Worm (Caenorhabditis elegans) whole organism, young adult: ENCODE measurements around the gene wdfy-2.

Experiments used
- B0035.1 ChIP-seq: sonication (generic microtip); optimal IDR thresholded peaks from 2 replicates; lab custom pipeline; 2016; ENCODE audit warnings: missing genetic modification characterization, mild to moderate bottlenecking, missing compliant biosample characterization, missing genotype, missing genetic modification reagents
- C06A6.2 ChIP-seq: fragments of 200-800 bp; sonication (Bioruptor generic); conservative IDR thresholded peaks from 2 replicates; pipeline ENCODE4 v1.3.6; 2022; ENCODE audit warnings: missing genetic modification characterization, missing compliant biosample characterization
- F33H1.4 ChIP-seq: fragments of 200-800 bp; sonication (Bioruptor generic); IDR thresholded peaks from 2 replicates; pipeline ENCODE4 v1.3.6; 2022; ENCODE audit warnings: missing genetic modification reagents, missing genetic modification characterization, missing compliant biosample characterization
- F49E8.2 ChIP-seq: sonication (generic microtip); optimal IDR thresholded peaks from 3 replicates; lab custom pipeline; 2017; ENCODE audit warnings: missing genetic modification characterization, mild to moderate bottlenecking, missing compliant biosample characterization, antibody characterized with exemption, moderate library complexity; ENCODE audit not compliant: insufficient read depth
- F57C9.4 ChIP-seq: sonication (generic microtip); optimal IDR thresholded peaks from 2 replicates; lab custom pipeline; 2017; ENCODE audit warnings: mild to moderate bottlenecking, missing genetic modification characterization, missing compliant biosample characterization
- T26A5.8 ChIP-seq: sonication (generic microtip); optimal IDR thresholded peaks from 2 replicates; lab custom pipeline; 2016; ENCODE audit warnings: missing genetic modification characterization, missing compliant biosample characterization
- Y53F4B.3 ChIP-seq: fragments of 200-800 bp; sonication (Bioruptor generic); IDR thresholded peaks from 2 replicates; pipeline ENCODE4 v1.3.6; 2022; ENCODE audit warnings: missing genetic modification reagents, missing genetic modification characterization, missing compliant biosample characterization
- Y56A3A.18 ChIP-seq: fragments of 200-800 bp; sonication (Bioruptor generic); IDR thresholded peaks from 2 replicates; pipeline ENCODE4 v1.3.6; 2022; ENCODE audit warnings: missing genetic modification reagents, missing genetic modification characterization, missing compliant biosample characterization
- Y79H2A.3 ChIP-seq: fragments of 200-800 bp; sonication (Bioruptor generic); conservative IDR thresholded peaks from 2 replicates; pipeline ENCODE4 v1.3.6; 2022; ENCODE audit warnings: missing genetic modification reagents, missing genetic modification characterization, missing compliant biosample characterization
- ama-1 ChIP-seq, 3 experiments: fragments of 150-350 bp in 1 of 3; sonication (generic microtip) in 2 of 3; optimal IDR thresholded peaks; 2 replicates each; lab custom pipeline; 2014 to 2018; ENCODE audit warnings: missing biosample characterization in 2 of 3, missing genetic modification characterization in 2 of 3, missing genetic modification reagents in 2 of 3
- cebp-1 ChIP-seq, 2 experiments: fragments of 200-800 bp in 1 of 2; sonication (Bioruptor generic) in 1 of 2; sonication (generic microtip) in 1 of 2; IDR thresholded peaks in 1 of 2; optimal IDR thresholded peaks in 1 of 2; 2 replicates each; pipeline versions ENCODE4 v1.3.6 to Lab custom; 2017 to 2022; ENCODE audit warnings: missing compliant biosample characterization in 2 of 2, missing genetic modification characterization in 2 of 2, mild to moderate bottlenecking in 1 of 2, missing genetic modification reagents in 1 of 2, moderate library complexity in 1 of 2
- ceh-100 ChIP-seq: fragments of 200-800 bp; sonication (Bioruptor generic); IDR thresholded peaks from 2 replicates; pipeline ENCODE4 v1.3.6; 2022; ENCODE audit warnings: missing genetic modification reagents, missing genetic modification characterization, missing compliant biosample characterization
- chd-7 ChIP-seq: sonication (generic microtip); optimal IDR thresholded peaks from 2 replicates; lab custom pipeline; 2016; ENCODE audit warnings: mild to moderate bottlenecking, missing genetic modification characterization, moderate library complexity, missing compliant biosample characterization
- dox-1 ChIP-seq: fragments of 200-800 bp; sonication (Bioruptor generic); IDR thresholded peaks from 2 replicates; pipeline ENCODE4 v1.3.6; 2022; ENCODE audit warnings: missing genetic modification reagents, missing genetic modification characterization, missing compliant biosample characterization
- ekl-4 ChIP-seq: fragments of 200-800 bp; sonication (Bioruptor generic); IDR thresholded peaks from 2 replicates; pipeline ENCODE4 v1.3.6; 2022; ENCODE audit warnings: missing genetic modification reagents, missing genetic modification characterization, missing compliant biosample characterization
- fkh-3 ChIP-seq: sonication (generic microtip); optimal IDR thresholded peaks from 2 replicates; lab custom pipeline; 2016; ENCODE audit warnings: mild to moderate bottlenecking, missing genetic modification characterization, missing compliant biosample characterization
- gei-17 ChIP-seq: fragments of 200-800 bp; sonication (Bioruptor generic); optimal IDR thresholded peaks from 2 replicates; lab custom pipeline; 2018; ENCODE audit warnings: mild to moderate bottlenecking, missing genetic modification characterization, missing compliant biosample characterization
- hlh-26 ChIP-seq: fragments of 200-800 bp; sonication (Bioruptor generic); conservative IDR thresholded peaks from 2 replicates; pipeline ENCODE4 v1.3.6; 2022; ENCODE audit warnings: missing genetic modification reagents, missing genetic modification characterization, missing compliant biosample characterization
- hmg-1.2 ChIP-seq: fragments of 200-800 bp; sonication (Bioruptor generic); IDR thresholded peaks from 2 replicates; pipeline ENCODE4 v1.3.6; 2022; ENCODE audit warnings: missing genetic modification reagents, missing genetic modification characterization, missing compliant biosample characterization
- hrde-1 ChIP-seq: sonication (generic microtip); optimal IDR thresholded peaks from 2 replicates; lab custom pipeline; 2016; ENCODE audit warnings: missing genetic modification characterization, mild to moderate bottlenecking, missing compliant biosample characterization, moderate library complexity, missing genotype, missing genetic modification reagents, borderline replicate concordance
- let-607 ChIP-seq, 2 experiments: fragments of 200-800 bp in 1 of 2; sonication (Bioruptor generic) in 1 of 2; sonication (generic microtip) in 1 of 2; optimal IDR thresholded peaks; 2 replicates each; lab custom pipeline; 2016 to 2018; ENCODE audit warnings: mild to moderate bottlenecking in 2 of 2, missing compliant biosample characterization in 2 of 2, missing genetic modification characterization in 2 of 2, moderate library complexity in 2 of 2, missing genotype in 1 of 2
- lin-40 ChIP-seq: sonication (generic microtip); optimal IDR thresholded peaks from 2 replicates; lab custom pipeline; 2016; ENCODE audit warnings: missing genetic modification characterization, mild to moderate bottlenecking, missing compliant biosample characterization, missing genotype, missing genetic modification reagents
- lir-1 ChIP-seq: fragments of 200-800 bp; sonication (Bioruptor generic); conservative IDR thresholded peaks from 2 replicates; pipeline ENCODE4 v1.3.6; 2022; ENCODE audit warnings: missing genetic modification reagents, missing genetic modification characterization, missing compliant biosample characterization
- mcd-1 ChIP-seq: fragments of 200-800 bp; sonication (Bioruptor generic); IDR thresholded peaks from 2 replicates; pipeline ENCODE4 v1.3.6; 2022; ENCODE audit warnings: missing genetic modification reagents, missing genetic modification characterization, missing compliant biosample characterization
- mxl-1 ChIP-seq: sonication (generic microtip); optimal IDR thresholded peaks from 2 replicates; lab custom pipeline; 2016; ENCODE audit warnings: missing genetic modification characterization, missing compliant biosample characterization
- nfya-1 ChIP-seq: sonication (generic microtip); optimal IDR thresholded peaks from 2 replicates; lab custom pipeline; 2017; ENCODE audit warnings: antibody characterized with exemption, missing compliant biosample characterization, missing genetic modification characterization, borderline replicate concordance; ENCODE audit not compliant: insufficient read depth
- nfyb-1 ChIP-seq: fragments of 200-800 bp; sonication (Bioruptor generic); IDR thresholded peaks from 2 replicates; pipeline ENCODE4 v1.3.6; 2022; ENCODE audit warnings: missing genetic modification reagents, missing genetic modification characterization, missing compliant biosample characterization
- nhr-80 ChIP-seq: sonication (generic microtip); optimal IDR thresholded peaks from 2 replicates; lab custom pipeline; 2016; ENCODE audit warnings: missing genetic modification characterization, missing compliant biosample characterization
- snpc-4 ChIP-seq, 5 experiments: fragments of 150-350 bp in 1 of 5; sonication (generic microtip) in 4 of 5; optimal IDR thresholded peaks; 2 replicates each; lab custom pipeline; 2014 to 2018; ENCODE audit warnings: missing genetic modification characterization in 5 of 5, missing biosample characterization in 3 of 5, antibody characterized with exemption in 2 of 5, mild to moderate bottlenecking in 2 of 5, missing compliant biosample characterization in 2 of 5, missing genotype in 2 of 5, moderate library complexity in 2 of 5, missing genetic modification reagents in 1 of 5
- tbp1 ChIP-seq: fragments of 200-800 bp; sonication (Bioruptor generic); optimal IDR thresholded peaks from 2 replicates; lab custom pipeline; 2018; ENCODE audit warnings: mild to moderate bottlenecking, missing genetic modification characterization, missing compliant biosample characterization
- tbx-9 ChIP-seq: sonication (generic microtip); optimal IDR thresholded peaks from 2 replicates; lab custom pipeline; 2016; ENCODE audit warnings: borderline replicate concordance, missing genetic modification characterization, inconsistent platforms, missing compliant biosample characterization
- tlf-1 ChIP-seq: fragments of 200-800 bp; sonication (Bioruptor generic); optimal IDR thresholded peaks from 2 replicates; lab custom pipeline; 2018; ENCODE audit warnings: mild to moderate bottlenecking, missing genetic modification characterization, missing compliant biosample characterization
- ztf-18 ChIP-seq: sonication (generic microtip); optimal IDR thresholded peaks from 2 replicates; lab custom pipeline; 2016; ENCODE audit warnings: missing genotype, mild to moderate bottlenecking, missing genetic modification characterization, missing compliant biosample characterization
- ztf-6 ChIP-seq: fragments of 200-800 bp; sonication (Bioruptor generic); IDR thresholded peaks from 2 replicates; pipeline ENCODE4 v1.3.6; 2022; ENCODE audit warnings: missing genetic modification reagents, missing genetic modification characterization, missing compliant biosample characterization

Gene wdfy-2

ce11 chrII:9322870-9323349 lies 3.2 kb downstream of the wdfy-2 start, which contains the start of gene rab-39:
Gene rab-39 (minus strand): TSS chrII:9322920.
- TF ChIP-seq F33H1.4 (GFP tag; lab: Robert Waterston, UW), result peak; percentile 74
- TF ChIP-seq Y56A3A.18 (GFP tag; lab: Robert Waterston, UW), result no peak

ce11 chrII:9323660-9324059 lies 4.0 kb downstream of the wdfy-2 start, which contains the start of gene egli-1:
Gene egli-1 (plus strand): TSS chrII:9323960.
- TF ChIP-seq ztf-18 (no peak), cebp-1 (GFP tag; IDR thresholded peaks at IDR 0.05; lab: Robert Waterston, UW) (no peak), cebp-1 (tag; optimal IDR thresholded peaks at IDR 0.05; lab: Kevin White, UChicago) (peak; percentile 66)

- no peak for TF ChIP-seq tbx-9 (tag; lab: Kevin White, UChicago)
- TF ChIP-seq cebp-1 (GFP tag; IDR thresholded peaks at IDR 0.05; lab: Robert Waterston, UW), result no peak
- TF ChIP-seq cebp-1 (tag; optimal IDR thresholded peaks at IDR 0.05; lab: Kevin White, UChicago), result peak; percentile 43
- peak; percentile 17 for TF ChIP-seq lin-40
Observed at ce11 chrII:9324824-9325351, 5.2 kb downstream of the wdfy-2 start, which contains the start of gene eat-3. Gene eat-3 (plus strand): TSS chrII:9324874.

ce11 chrII:9325555-9325954 lies 5.9 kb downstream of the wdfy-2 start:
- TF ChIP-seq nhr-80 (tag; lab: Kevin White, UChicago), result peak; percentile 80
- no peak for TF ChIP-seq F49E8.2 (tag; lab: Kevin White, UChicago)
- TF ChIP-seq dox-1 (GFP tag; lab: Robert Waterston, UW), result peak; percentile 47; the same call in 1 of the 2 replicates
- TF ChIP-seq T26A5.8, result no peak

ce11 chrII:9329474-9329873 lies 9.8 kb downstream of the wdfy-2 start, which contains the start of gene wbp-2:
Gene wbp-2 (plus strand): TSS chrII:9329774.
- TF ChIP-seq nfya-1 (tag; lab: Kevin White, UChicago) (no peak), hmg-1.2 (0 out of 2 replicates have a peak, but pooled peaks have one; percentile 7), nfyb-1 (no peak)

- TF ChIP-seq gei-17 (GFP tag; lab: Kevin White, UChicago), result no peak
- no peak for TF ChIP-seq hlh-26
- TF ChIP-seq B0035.1, result no peak
Observed at ce11 chrII:9331343-9331742, 11.7 kb downstream of the wdfy-2 start, which contains the start of gene eif-3.F. Gene eif-3.F (plus strand): TSS chrII:9331643.

ce11 chrII:9333034-9333433 lies 13.4 kb downstream of the wdfy-2 start:
- TF ChIP-seq C06A6.2 (GFP tag; lab: Robert Waterston, UW) (no peak), let-607 (tag; optimal IDR thresholded peaks at IDR 0.05; lab: Kevin White, UChicago) (no peak), fkh-3 (tag; lab: Kevin White, UChicago) (no peak), chd-7 (tag; lab: Kevin White, UChicago) (no peak), mxl-1 (tag; lab: Kevin White, UChicago) (no peak), snpc-4 (GFP tag; optimal IDR thresholded peaks at IDR 0.05; lab: Kevin White, UChicago) (peak; percentile 81), snpc-4 (tag; optimal IDR thresholded peaks at IDR 0.05; lab: Kevin White, UChicago) (peak; percentile 5 to 80 (median 59)), F33H1.4 (GFP tag; lab: Robert Waterston, UW) (no peak), mcd-1 (no peak), tlf-1 (GFP tag; lab: Kevin White, UChicago) (no peak), tbp1 (GFP tag; lab: Kevin White, UChicago) (peak; percentile 2), nhr-80 (tag; lab: Kevin White, UChicago) (no peak), ztf-6 (GFP tag; lab: Robert Waterston, UW) (no peak), Y53F4B.3 (GFP tag; lab: Robert Waterston, UW) (no peak), F49E8.2 (tag; lab: Kevin White, UChicago) (no peak), lir-1 (no peak), Y79H2A.3 (no peak), F57C9.4 (tag; lab: Kevin White, UChicago) (no peak), hmg-1.2 (peak; percentile 32; the same call in 1 of the 2 replicates), ama-1 (optimal IDR thresholded peaks at IDR 0.05; lab: Kevin White, UChicago) (no peak), ama-1 (GFP tag; optimal IDR thresholded peaks at IDR 0.05; lab: Kevin White, UChicago) (no peak), ceh-100 (GFP tag; lab: Robert Waterston, UW) (no peak), hrde-1 (tag; lab: Kevin White, UChicago) (no peak), ekl-4 (GFP tag; lab: Robert Waterston, UW) (no peak)
